Worm (Caenorhabditis elegans) whole organism, midembryonic: Measurements from ENCODE around the gene C55A6.1.
"Not testable (repeated sequence)": the region's sequence is repeated elsewhere in the genome, so short reads cannot be mapped to it uniquely, and the experiment has no call there.

ENCODE experiments used
- T22C8.4 ChIP-seq: fragments of 200-800 bp; sonication (Bioruptor generic); IDR thresholded peaks from 2 replicates; pipeline ENCODE4 v1.3.6; 2022; ENCODE audit warnings: missing genetic modification characterization, missing compliant biosample characterization
- cog-1 ChIP-seq: sonication (generic microtip); optimal IDR thresholded peaks from 2 replicates; lab custom pipeline; 2016; ENCODE audit warnings: missing genetic modification characterization, missing compliant biosample characterization
- flt-1 ChIP-seq: fragments of 200-800 bp; sonication (Bioruptor generic); IDR thresholded peaks from 2 replicates; pipeline ENCODE4 v1.3.6; 2022; ENCODE audit warnings: missing genetic modification characterization, missing compliant biosample characterization
- klf-2 ChIP-seq: fragments of 200-800 bp; sonication (Bioruptor generic); conservative IDR thresholded peaks from 2 replicates; pipeline ENCODE4 v1.3.6; 2022; ENCODE audit warnings: missing genetic modification reagents, missing genetic modification characterization, missing compliant biosample characterization
- med-1 ChIP-seq: sonication (generic microtip); optimal IDR thresholded peaks from 2 replicates; lab custom pipeline; 2017; ENCODE audit warnings: missing genetic modification characterization, mild to moderate bottlenecking, missing compliant biosample characterization, antibody characterized with exemption, missing genetic modification reagents; ENCODE audit not compliant: insufficient read depth
- ref-1 ChIP-seq: fragments of 200-800 bp; sonication (Bioruptor generic); conservative IDR thresholded peaks from 2 replicates; pipeline ENCODE4 v1.3.6; 2022; ENCODE audit warnings: missing genetic modification reagents, missing genetic modification characterization, missing compliant biosample characterization
- tab-1 ChIP-seq: fragments of 200-800 bp; sonication (Bioruptor generic); IDR thresholded peaks from 2 replicates; pipeline ENCODE4 v1.3.6; 2022; ENCODE audit warnings: missing genetic modification characterization, missing compliant biosample characterization
- ztf-23 ChIP-seq: fragments of 200-800 bp; sonication (Bioruptor generic); IDR thresholded peaks from 2 replicates; pipeline ENCODE4 v1.3.6; 2022; ENCODE audit warnings: missing genetic modification reagents, missing genetic modification characterization, missing compliant biosample characterization
- ztf-29 ChIP-seq: fragments of 200-800 bp; sonication (Bioruptor generic); IDR thresholded peaks from 2 replicates; pipeline ENCODE4 v1.3.6; 2022; ENCODE audit warnings: missing genetic modification reagents, missing genetic modification characterization, missing compliant biosample characterization

C55A6.1 gene

ce11 chrV:11486680-11487079, 18.1 kb downstream of the C55A6.1 start, which contains the start of gene T11F9.10:
T11F9.10 (plus strand) TSS chrV:11486980.
- TF ChIP-seq ref-1 (GFP tag; lab: Robert Waterston, UW) (no peak), tab-1 (GFP tag; lab: Robert Waterston, UW) (no peak), ztf-23 (GFP tag; lab: Robert Waterston, UW) (no peak), klf-2 (GFP tag; lab: Robert Waterston, UW) (no peak), med-1 (GFP tag; lab: Kevin White, UChicago) (no peak), cog-1 (tag; lab: Kevin White, UChicago) (no peak), T22C8.4 (GFP tag; lab: Robert Waterston, UW) (no peak), ztf-29 (GFP tag; lab: Robert Waterston, UW) (no peak), flt-1 (GFP tag; lab: Robert Waterston, UW) (no peak)

ce11 chrV:11485558-11485957, 19.2 kb downstream of the C55A6.1 start, which contains the start of gene srh-1:
srh-1 (plus strand) TSS chrV:11485858.
- no peak for TF ChIP-seq ztf-23 (GFP tag; lab: Robert Waterston, UW)
- TF ChIP-seq ztf-29 (GFP tag; lab: Robert Waterston, UW): no peak

DNA sequence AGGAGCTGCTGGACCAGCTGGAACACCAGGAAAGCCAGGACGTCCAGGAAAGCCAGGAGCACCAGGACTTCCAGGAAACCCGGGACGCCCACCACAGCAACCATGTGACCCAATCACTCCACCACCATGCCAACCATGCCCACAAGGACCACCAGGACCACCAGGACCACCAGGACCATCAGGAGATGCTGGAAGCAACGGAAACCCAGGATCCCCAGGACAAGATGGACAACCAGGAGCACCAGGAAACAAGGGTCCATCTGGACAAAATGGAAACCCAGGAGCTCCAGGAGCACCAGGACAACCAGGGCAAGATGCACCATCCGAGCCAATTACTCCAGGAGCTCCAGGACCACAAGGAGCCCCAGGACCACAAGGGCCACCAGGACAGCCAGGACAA, 20.4 kb downstream of the C55A6.1 start:
- TF ChIP-seq ztf-29 (GFP tag; lab: Robert Waterston, UW) (no peak), cog-1 (tag; lab: Kevin White, UChicago) (no peak)

- TF ChIP-seq tab-1, ztf-29, T22C8.4 (GFP tag; lab: Robert Waterston, UW): not testable (repeated sequence)
Measured at ce11 chrV:11483580-11484092, 21.1 kb downstream of the C55A6.1 start, which contains the start of gene col-157. col-157 (plus strand) TSS chrV:11484042.

DNA sequence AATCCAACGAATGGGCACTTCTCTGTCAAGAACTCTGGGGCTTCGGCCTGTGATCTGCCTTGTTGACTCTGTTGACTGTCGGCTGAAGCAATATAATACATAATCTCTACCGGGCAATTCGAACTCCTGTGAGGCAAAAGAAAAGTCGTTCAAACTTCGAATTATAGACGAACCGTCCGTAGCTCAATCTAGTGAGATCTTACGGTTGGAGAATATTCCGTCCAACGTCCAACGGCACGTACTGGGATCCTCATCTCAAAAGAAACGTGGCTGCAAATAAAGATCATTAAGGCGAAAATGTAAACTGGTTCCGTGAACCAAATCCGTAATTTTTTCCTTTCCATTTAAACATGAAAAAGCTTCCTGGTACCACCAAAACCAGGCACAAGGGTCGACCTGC, 24.0 kb downstream of the C55A6.1 start, which contains the start of gene T11F9.14:
Gene T11F9.14, minus strand, starts transcription at position 101 of the 400 bp plus-strand sequence.
- not testable (repeated sequence) for TF ChIP-seq med-1 (GFP tag; lab: Kevin White, UChicago); ztf-29 (GFP tag; lab: Robert Waterston, UW); cog-1 (tag; lab: Kevin White, UChicago)

DNA sequence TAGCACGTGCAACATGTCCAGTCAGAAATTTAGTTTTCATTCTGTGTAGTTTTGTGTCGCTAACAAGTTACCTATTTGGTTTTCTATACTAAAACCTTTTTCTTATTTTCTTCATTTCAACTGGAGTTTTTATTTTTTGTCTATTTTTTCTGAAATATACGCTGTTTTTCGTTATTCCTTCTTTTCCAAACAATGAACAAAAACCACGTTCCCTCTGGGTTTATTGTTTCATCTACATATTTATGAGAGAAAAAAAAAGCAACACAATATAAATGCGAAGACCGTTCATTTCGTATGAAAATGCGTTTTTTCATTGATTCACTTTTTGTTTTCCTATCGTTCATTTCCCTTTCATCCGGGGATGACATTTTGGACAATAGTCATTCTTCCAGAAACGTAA, 25.4 kb downstream of the C55A6.1 start, which contains the start of gene T11F9.22:
Gene T11F9.22, plus strand, starts transcription at position 301 of the 400 bp plus-strand sequence.
- TF ChIP-seq cog-1 (tag; lab: Kevin White, UChicago) (no peak), med-1 (GFP tag; lab: Kevin White, UChicago) (no peak), klf-2 (GFP tag; lab: Robert Waterston, UW) (no peak), ref-1 (GFP tag; lab: Robert Waterston, UW) (no peak), ztf-29 (GFP tag; lab: Robert Waterston, UW) (no peak), tab-1 (GFP tag; lab: Robert Waterston, UW) (no peak), T22C8.4 (GFP tag; lab: Robert Waterston, UW) (no peak), ztf-23 (GFP tag; lab: Robert Waterston, UW) (no peak), flt-1 (GFP tag; lab: Robert Waterston, UW) (no peak)

ce11 chrV:11475638-11476037, 29.1 kb downstream of the C55A6.1 start, which contains the start of gene T11F9.7:
T11F9.7 (plus strand) TSS chrV:11475938.
- not testable (repeated sequence) for TF ChIP-seq flt-1, tab-1, ref-1 (GFP tag; lab: Robert Waterston, UW)

DNA sequence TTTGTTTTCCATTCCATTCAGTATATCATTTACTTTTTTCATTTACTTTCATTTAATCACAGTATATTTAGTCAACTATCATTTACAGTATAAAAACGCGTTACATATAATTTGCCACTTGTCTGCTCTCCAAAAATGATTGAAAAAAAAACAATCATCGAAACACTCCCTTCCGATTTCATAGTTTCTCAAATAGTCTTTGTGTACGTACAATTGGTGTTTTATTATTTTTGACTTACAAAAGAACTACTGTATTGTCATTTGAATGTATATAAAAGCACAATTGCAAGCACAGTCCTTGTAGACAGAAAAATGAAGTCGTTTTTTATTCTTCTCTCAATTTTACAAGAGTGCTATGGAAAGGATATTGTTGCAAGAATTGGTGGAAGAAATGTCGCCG, 30.4 kb downstream of the C55A6.1 start, which contains the start of gene nas-22:
Gene nas-22, plus strand, starts transcription at position 301 of the 400 bp plus-strand sequence.
- TF ChIP-seq flt-1 (GFP tag; lab: Robert Waterston, UW) (no peak), T22C8.4 (GFP tag; lab: Robert Waterston, UW) (no peak), klf-2 (GFP tag; lab: Robert Waterston, UW) (no peak), med-1 (GFP tag; lab: Kevin White, UChicago) (no peak), cog-1 (tag; lab: Kevin White, UChicago) (no peak), tab-1 (GFP tag; lab: Robert Waterston, UW) (no peak), ztf-23 (GFP tag; lab: Robert Waterston, UW) (no peak), ztf-29 (GFP tag; lab: Robert Waterston, UW) (no peak), ref-1 (GFP tag; lab: Robert Waterston, UW) (no peak)

- TF ChIP-seq klf-2 (GFP tag; lab: Robert Waterston, UW): no peak
- TF ChIP-seq tab-1 (GFP tag; lab: Robert Waterston, UW): no peak
- no peak for TF ChIP-seq cog-1 (tag; lab: Kevin White, UChicago)
- TF ChIP-seq ztf-23 (GFP tag; lab: Robert Waterston, UW): no peak
- TF ChIP-seq T22C8.4 (GFP tag; lab: Robert Waterston, UW): no peak
- no peak for TF ChIP-seq med-1 (GFP tag; lab: Kevin White, UChicago)
- no peak for TF ChIP-seq ztf-29 (GFP tag; lab: Robert Waterston, UW)
- no peak for TF ChIP-seq flt-1 (GFP tag; lab: Robert Waterston, UW)
- TF ChIP-seq ref-1 (GFP tag; lab: Robert Waterston, UW): no peak
Measured at ce11 chrV:11472209-11472608, 32.6 kb downstream of the C55A6.1 start, which contains the start of the genes nas-20 and nas-21. nas-20 (minus strand) TSS chrV:11472309. nas-21 (plus strand) TSS chrV:11472564.
